Worm (Caenorhabditis elegans): ENCODE data around the gene K06H7.2.

Gene K06H7.2

DNA sequence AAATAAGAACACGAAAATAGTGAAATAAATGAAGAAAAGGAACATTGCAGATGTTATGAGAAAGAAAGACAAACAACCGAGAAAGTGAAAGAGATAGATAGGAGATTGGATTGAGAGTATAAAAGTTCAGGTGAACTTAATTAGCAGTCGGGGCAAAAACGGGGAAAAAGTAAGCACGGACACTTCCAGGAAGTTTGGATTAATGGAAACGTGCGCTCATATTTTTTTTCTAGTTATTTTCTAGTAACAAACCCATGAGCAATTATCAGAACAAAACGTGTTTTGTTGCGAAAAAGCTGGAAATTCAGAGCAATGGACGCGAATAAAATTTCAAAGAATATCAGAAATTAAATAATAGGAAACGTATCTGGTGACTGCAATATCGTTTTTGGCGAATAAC lies 28.6 kb downstream of the K06H7.2 start:
- no peak for TF ChIP-seq cog-1 (tag; optimal IDR thresholded peaks at IDR 0.05)
- no peak for TF ChIP-seq ztf-29 (GFP tag; IDR thresholded peaks at IDR 0.05)
- no peak for TF ChIP-seq med-1 (GFP tag; optimal IDR thresholded peaks at IDR 0.05; ENCODE audit: insufficient read depth)
- no peak for TF ChIP-seq klf-2 (GFP tag; conservative IDR thresholded peaks at IDR 0.05)
- no peak for TF ChIP-seq tab-1 (GFP tag; IDR thresholded peaks at IDR 0.05)

DNA sequence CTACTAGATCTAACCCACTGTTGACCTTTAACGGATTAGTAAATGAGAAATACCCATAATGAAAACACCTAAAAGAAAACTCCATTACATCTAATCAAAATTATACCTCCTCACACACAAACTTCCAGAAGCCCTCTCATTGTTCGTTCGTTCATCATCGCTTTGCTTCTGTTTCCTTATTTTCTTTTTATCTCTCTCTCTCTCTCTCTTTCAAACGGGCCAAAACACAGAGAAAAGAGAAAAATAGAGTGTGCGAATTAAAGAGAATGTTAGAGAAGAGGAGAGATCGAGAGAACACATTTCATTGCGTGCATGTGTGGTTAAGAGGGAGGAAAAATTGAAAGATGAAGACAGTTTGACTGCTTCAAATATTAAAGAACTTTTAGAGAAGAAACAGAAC lies 30.9 kb downstream of the K06H7.2 start:
- no peak for TF ChIP-seq T22C8.4 (GFP tag; IDR thresholded peaks at IDR 0.05)
- TF ChIP-seq cog-1 (tag; optimal IDR thresholded peaks at IDR 0.05) = peak; percentile 21
- no peak for TF ChIP-seq ztf-29 (GFP tag; IDR thresholded peaks at IDR 0.05)

DNA sequence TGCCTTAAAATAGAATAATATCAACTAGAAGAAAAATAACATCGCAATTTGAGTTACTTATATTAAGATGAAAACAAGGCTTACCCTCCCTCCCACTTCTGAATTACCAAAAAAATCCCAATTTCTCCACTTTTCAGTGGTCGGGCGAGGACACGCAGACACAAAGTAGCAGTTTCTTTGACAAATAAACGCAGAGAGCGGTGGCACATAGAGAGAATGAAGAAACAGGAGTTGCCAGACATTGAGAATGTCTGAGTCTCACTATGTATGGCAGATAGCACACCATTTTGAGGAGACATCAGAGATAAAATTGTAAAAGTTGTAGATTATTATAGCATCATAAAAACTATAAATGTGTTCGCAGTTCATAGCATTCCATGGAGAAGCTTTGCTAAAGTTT lies 31.9 kb downstream of the K06H7.2 start:
- TF ChIP-seq cog-1 (tag; optimal IDR thresholded peaks at IDR 0.05) (peak; percentile 23), ztf-29 (GFP tag; IDR thresholded peaks at IDR 0.05) (peak; percentile 55; the same call in 1 of the 2 replicates), tab-1 (GFP tag; IDR thresholded peaks at IDR 0.05) (no peak), med-1 (GFP tag; optimal IDR thresholded peaks at IDR 0.05; ENCODE audit: insufficient read depth) (no peak)

DNA sequence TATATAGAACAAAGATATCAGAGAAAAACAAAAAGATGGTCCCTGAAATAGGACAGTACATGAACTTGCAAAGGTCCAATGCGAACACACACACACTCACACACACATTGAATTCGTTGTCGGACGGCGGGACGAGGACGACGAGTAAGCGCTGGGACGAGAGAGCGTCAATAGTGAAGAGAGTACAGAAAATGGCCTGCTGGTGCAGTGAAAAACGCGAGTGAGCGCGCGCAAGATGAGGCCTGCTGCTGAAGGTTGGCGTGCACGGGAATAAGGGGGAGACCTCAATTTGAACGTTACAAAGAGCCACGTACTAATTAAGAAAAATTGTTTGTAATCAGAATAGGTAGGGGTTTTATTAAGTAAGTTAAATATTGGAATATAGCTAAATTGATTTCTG lies 33.6 kb downstream of the K06H7.2 start:
- TF ChIP-seq ztf-29 (GFP tag; IDR thresholded peaks at IDR 0.05) (no peak), klf-2 (GFP tag; conservative IDR thresholded peaks at IDR 0.05) (0 out of 2 replicates have a peak, but pooled peaks have one; percentile 11)

DNA sequence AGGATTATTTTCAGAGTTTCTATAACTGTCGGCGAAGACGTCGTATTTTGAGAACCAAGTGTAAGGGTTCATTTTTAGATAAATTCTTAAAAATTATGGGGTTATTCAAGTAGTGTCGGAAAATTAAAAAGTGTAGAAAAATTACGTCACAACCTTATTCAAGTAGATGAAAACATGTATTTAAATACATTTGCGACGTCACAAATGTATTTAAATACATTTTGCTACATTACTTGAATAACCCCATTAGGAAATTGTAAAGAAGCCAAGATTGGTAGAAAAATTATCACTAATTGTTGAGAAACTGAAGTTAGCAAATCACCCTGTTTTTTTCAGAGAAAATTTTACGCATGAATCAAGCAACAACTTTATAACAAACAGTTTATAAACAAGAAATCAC lies 35.8 kb downstream of the K06H7.2 start:
- TF ChIP-seq ztf-23 (GFP tag; IDR thresholded peaks at IDR 0.05) = no peak
- no peak for TF ChIP-seq ref-1 (GFP tag; conservative IDR thresholded peaks at IDR 0.05)
- no peak for TF ChIP-seq cog-1 (tag; optimal IDR thresholded peaks at IDR 0.05)
- TF ChIP-seq T22C8.4 (GFP tag; IDR thresholded peaks at IDR 0.05) = no peak
- no peak for TF ChIP-seq tab-1 (GFP tag; IDR thresholded peaks at IDR 0.05)
- TF ChIP-seq klf-2 (GFP tag; conservative IDR thresholded peaks at IDR 0.05) = no peak
- no peak for TF ChIP-seq flt-1 (GFP tag; IDR thresholded peaks at IDR 0.05)
- no peak for TF ChIP-seq med-1 (GFP tag; optimal IDR thresholded peaks at IDR 0.05; ENCODE audit: insufficient read depth)
- no peak for TF ChIP-seq ztf-29 (GFP tag; IDR thresholded peaks at IDR 0.05)

DNA sequence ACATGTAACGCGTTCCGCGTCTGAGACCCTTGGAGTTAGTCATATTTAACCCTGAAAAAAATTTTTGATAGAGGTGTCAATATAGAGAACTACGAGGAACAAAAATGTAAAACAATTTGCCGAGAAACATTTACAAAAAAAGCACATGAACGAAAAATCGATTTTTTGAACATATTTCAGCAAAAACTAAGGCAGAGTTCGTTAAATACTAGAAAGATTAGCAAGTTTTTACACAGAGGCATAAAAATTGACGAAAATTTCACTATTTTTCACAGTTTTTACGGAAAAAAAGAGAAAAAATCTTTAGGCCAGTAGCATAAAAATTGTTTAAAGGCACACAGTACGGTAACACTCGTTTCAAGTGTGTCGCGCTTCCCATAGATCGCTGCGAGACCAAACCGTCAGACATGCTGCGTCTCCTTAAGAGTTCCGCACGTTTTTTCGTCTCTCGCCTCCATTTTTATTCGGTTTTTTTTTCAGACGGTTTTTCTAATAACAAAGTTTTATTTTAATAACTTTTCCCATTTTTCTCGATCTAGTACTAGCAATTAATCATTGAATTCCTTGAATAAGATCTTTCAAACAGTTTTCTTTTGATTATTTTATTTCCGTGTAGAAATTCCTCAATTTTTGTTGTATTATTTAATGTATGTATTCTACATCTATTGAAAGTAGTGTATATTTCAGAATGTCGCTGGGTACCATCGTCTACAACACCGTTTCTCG lies 37.0 kb downstream of the K06H7.2 start, which contains the start of the genes rpl-21 and C14B9.10:
TSS of gene rpl-21 (minus strand) at position 51 of the 726 bp plus-strand sequence.
TSS of gene C14B9.10 (plus strand) at position 676 of the 726 bp plus-strand sequence.
- TF ChIP-seq ztf-29 (GFP tag; IDR thresholded peaks at IDR 0.05) (no peak), klf-2 (GFP tag; conservative IDR thresholded peaks at IDR 0.05) (no peak), ztf-23 (GFP tag; IDR thresholded peaks at IDR 0.05) (no peak), med-1 (GFP tag; optimal IDR thresholded peaks at IDR 0.05; ENCODE audit: insufficient read depth) (no peak), flt-1 (GFP tag; IDR thresholded peaks at IDR 0.05) (no peak), tab-1 (GFP tag; IDR thresholded peaks at IDR 0.05) (no peak), T22C8.4 (GFP tag; IDR thresholded peaks at IDR 0.05) (no peak)

DNA sequence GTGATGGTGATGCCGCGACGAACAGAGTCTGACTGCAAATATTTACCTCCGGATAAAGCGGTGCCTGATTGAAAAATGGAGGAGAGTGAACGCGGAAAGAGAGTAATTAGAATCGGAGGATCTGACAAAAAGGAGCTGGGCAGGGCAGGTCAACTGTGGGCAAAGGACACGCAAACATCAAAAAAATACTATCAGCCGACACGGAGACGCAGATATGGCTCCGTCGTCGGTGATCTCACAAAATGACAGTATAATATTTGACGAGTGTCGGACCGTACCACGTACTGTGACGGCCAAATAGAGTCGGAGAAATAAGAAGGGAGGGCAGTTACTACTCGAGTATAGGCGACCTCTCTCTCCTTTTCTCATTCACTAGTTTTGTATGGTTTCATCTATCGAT lies 39.1 kb downstream of the K06H7.2 start:
- no peak for TF ChIP-seq ztf-23 (GFP tag; IDR thresholded peaks at IDR 0.05)
- no peak for TF ChIP-seq ref-1 (GFP tag; conservative IDR thresholded peaks at IDR 0.05)
- TF ChIP-seq med-1 (GFP tag; optimal IDR thresholded peaks at IDR 0.05; ENCODE audit: insufficient read depth) = no peak
- TF ChIP-seq ztf-29 (GFP tag; IDR thresholded peaks at IDR 0.05) = no peak
- TF ChIP-seq cog-1 (tag; optimal IDR thresholded peaks at IDR 0.05) = no peak
- no peak for TF ChIP-seq flt-1 (GFP tag; IDR thresholded peaks at IDR 0.05)
- no peak for TF ChIP-seq klf-2 (GFP tag; conservative IDR thresholded peaks at IDR 0.05)
- no peak for TF ChIP-seq T22C8.4 (GFP tag; IDR thresholded peaks at IDR 0.05)
- TF ChIP-seq tab-1 (GFP tag; IDR thresholded peaks at IDR 0.05) = no peak

DNA sequence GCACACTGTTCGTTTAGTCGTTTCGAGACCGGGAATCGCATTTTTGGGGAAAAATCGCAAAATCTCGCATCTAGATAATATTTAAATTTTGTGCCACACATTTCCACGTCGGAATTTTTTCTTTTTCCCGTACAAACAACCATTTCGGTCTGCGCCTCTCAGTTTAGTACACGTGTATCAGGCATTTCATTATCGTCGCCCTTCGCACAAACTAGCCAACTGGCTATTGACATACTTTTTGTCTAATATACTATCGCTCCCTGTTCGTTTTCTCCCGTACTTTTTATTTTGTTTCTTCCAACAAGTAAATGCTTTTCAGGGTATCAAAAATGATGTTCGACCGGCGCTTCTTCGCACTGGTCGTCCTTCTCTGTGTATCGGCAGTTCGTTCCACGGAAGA lies 40.0 kb downstream of the K06H7.2 start, which contains the start of gene C14B9.2:
TSS of gene C14B9.2 (plus strand) at position 320 of the 400 bp plus-strand sequence.
- TF ChIP-seq klf-2 (GFP tag; conservative IDR thresholded peaks at IDR 0.05) (no peak), ztf-29 (GFP tag; IDR thresholded peaks at IDR 0.05) (no peak), med-1 (GFP tag; optimal IDR thresholded peaks at IDR 0.05; ENCODE audit: insufficient read depth) (no peak), cog-1 (tag; optimal IDR thresholded peaks at IDR 0.05) (no peak), tab-1 (GFP tag; IDR thresholded peaks at IDR 0.05) (no peak), ztf-23 (GFP tag; IDR thresholded peaks at IDR 0.05) (no peak), flt-1 (GFP tag; IDR thresholded peaks at IDR 0.05) (no peak), ref-1 (GFP tag; conservative IDR thresholded peaks at IDR 0.05) (no peak), T22C8.4 (GFP tag; IDR thresholded peaks at IDR 0.05) (no peak)

DNA sequence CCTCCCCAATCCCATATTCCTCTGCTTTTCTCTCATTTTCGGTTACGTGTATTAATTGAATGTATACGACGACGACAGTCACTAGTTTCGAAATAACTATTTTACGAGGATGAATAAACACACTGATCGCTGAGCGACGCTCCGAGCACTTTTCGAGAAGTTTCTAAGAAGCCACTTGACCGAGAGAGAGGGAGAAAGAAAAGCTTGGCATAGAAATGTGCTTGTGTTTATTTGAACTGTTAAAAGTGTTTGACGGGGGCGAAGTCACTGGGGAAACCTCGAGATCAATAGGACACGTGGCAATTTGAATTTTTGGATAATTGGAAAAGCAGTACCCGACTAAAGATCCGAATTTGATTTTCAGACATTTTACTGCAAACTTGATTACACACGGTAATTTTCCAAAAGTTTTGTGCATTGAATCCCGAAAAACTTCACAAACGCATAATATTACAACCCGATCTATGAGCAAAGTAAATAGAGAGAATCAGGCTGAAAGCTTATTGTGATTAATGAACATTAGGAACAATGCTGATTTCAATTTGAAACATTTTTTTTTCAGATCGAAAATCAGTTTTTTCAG lies 43.2 kb downstream of the K06H7.2 start:
- TF ChIP-seq ztf-23 (GFP tag; IDR thresholded peaks at IDR 0.05) (no peak), med-1 (GFP tag; optimal IDR thresholded peaks at IDR 0.05; ENCODE audit: insufficient read depth) (no peak), cog-1 (tag; optimal IDR thresholded peaks at IDR 0.05) (no peak), T22C8.4 (GFP tag; IDR thresholded peaks at IDR 0.05) (no peak), ztf-29 (GFP tag; IDR thresholded peaks at IDR 0.05) (no peak), ref-1 (GFP tag; conservative IDR thresholded peaks at IDR 0.05) (no peak), tab-1 (GFP tag; IDR thresholded peaks at IDR 0.05) (no peak), flt-1 (GFP tag; IDR thresholded peaks at IDR 0.05) (no peak), klf-2 (GFP tag; conservative IDR thresholded peaks at IDR 0.05) (no peak)

DNA sequence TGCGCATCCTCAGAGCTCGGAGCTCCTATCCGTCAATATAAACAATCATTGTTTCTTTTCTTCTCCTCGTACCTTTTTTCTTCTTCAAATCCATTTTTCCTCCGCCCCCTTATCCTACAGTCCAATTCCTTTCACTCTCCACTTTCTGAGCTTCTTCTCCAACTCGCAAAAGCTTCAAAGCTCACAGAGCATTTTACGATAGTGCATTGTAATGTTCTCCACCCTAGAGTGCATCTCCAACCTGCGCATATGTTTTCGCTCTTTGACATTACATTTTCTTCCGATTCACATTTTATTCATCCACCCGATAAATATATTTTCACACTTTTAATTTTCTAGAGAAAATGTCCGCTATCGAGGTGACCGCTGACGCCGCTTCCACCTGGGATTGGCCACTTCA lies 44.4 kb downstream of the K06H7.2 start, which contains the start of gene hsp-12.2:
TSS of gene hsp-12.2 (plus strand) at position 301 of the 400 bp plus-strand sequence.
- TF ChIP-seq tab-1 (GFP tag; IDR thresholded peaks at IDR 0.05) (no peak), T22C8.4 (GFP tag; IDR thresholded peaks at IDR 0.05) (no peak), ztf-29 (GFP tag; IDR thresholded peaks at IDR 0.05) (no peak), klf-2 (GFP tag; conservative IDR thresholded peaks at IDR 0.05) (no peak), med-1 (GFP tag; optimal IDR thresholded peaks at IDR 0.05; ENCODE audit: insufficient read depth) (no peak), ztf-23 (GFP tag; IDR thresholded peaks at IDR 0.05) (no peak), flt-1 (GFP tag; IDR thresholded peaks at IDR 0.05) (no peak), cog-1 (tag; optimal IDR thresholded peaks at IDR 0.05) (no peak), ref-1 (GFP tag; conservative IDR thresholded peaks at IDR 0.05) (no peak)
